Fruit fly (Drosophila melanogaster) whole organism: ENCODE data around the gene tos.

Source experiments
- CG8478 ChIP-seq: fragments of >200 bp; optimal IDR thresholded peaks from 2 replicates; lab custom pipeline; 2018; ENCODE audit warnings: inconsistent platforms
- Dll ChIP-seq: fragments of >200 bp; optimal IDR thresholded peaks from 2 replicates; lab custom pipeline; 2017
- EcR ChIP-seq, 2 experiments: fragments of >200 bp; optimal IDR thresholded peaks; 2 replicates each; lab custom pipeline; 2017; ENCODE audit warnings: missing biosample characterization in 2 of 2, missing genetic modification characterization in 2 of 2, missing genetic modification reagents in 2 of 2
- pan ChIP-seq: fragments of >200 bp; optimal IDR thresholded peaks from 2 replicates; lab custom pipeline; 2017
- psq ChIP-seq: fragments of >200 bp; optimal IDR thresholded peaks from 2 replicates; lab custom pipeline; 2017
- usp ChIP-seq: fragments of >200 bp; optimal IDR thresholded peaks from 2 replicates; lab custom pipeline; 2017; ENCODE audit warnings: missing biosample characterization, missing genetic modification characterization, mixed read lengths

Gene tos

DNA sequence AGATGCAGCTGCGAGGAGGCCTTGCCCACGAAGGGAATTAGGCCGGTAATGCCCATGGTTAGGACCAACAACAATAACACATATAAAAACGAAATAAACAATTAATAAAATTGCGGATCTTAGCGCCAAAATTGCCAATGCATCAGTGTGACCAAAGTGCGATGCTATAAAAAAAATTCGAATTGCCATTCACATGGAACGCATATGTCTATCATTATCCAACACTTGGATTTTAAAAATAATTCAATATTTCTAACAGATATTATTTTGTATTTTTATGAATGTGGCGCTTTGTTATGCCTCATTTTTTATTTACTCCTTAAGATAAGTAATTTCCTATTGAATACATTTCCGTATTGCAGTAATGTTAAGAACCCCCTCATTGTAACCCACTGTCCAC is at the start of gene tos:
Gene tos (minus strand): TSS at position 173 of the 400 bp plus-strand sequence.
- TF ChIP-seq usp (GFP tag; lab: Kevin White, UChicago) (no peak), EcR (GFP tag; optimal IDR thresholded peaks at IDR 0.05; lab: Kevin White, UChicago) (no peak), pan (lab: Kevin White, UChicago) (no peak), Dll (no peak), CG8478 (no peak), psq (no peak)

DNA sequence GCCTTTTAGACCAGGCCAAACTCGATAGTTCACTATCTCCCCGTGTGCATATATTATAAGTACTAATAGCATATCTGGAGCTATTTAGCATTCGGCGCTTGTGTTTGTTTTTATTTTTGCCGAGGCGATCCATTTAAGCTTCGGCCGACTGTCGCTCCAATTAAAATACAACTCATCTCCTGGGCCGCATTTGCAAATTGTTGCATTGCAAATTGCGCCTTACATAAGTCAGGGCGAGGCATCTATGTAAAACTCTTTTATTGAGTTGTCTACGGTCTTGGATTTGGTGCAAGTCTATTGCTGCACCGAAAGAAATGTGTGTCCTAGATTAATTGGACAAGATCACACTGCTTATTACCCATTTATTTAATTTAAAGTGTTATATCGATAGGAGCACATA is 46.1 kb upstream of the tos start:
- TF ChIP-seq Dll = no peak

DNA sequence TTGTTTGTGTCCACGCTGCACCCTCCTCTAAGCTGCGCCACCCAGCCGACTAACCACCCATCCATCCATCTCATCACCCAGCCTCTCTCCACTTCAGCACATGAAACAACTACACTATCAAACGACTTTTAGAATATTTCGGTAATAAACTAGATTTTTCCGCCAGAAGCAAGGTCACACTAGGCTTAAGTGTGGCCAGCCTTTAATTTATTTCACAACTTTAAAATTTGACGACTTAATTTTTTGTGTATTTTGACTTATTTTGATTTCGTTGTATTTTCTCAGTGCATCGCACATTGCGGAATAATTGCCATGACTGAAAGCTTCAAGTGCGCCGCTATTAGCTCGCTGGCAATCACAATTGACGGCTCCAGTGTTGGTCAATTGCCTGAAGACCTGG is 43.0 kb upstream of the tos start:
- TF ChIP-seq Dll (no peak), EcR (GFP tag; optimal IDR thresholded peaks at IDR 0.05; lab: Kevin White, UChicago) (no peak)

DNA sequence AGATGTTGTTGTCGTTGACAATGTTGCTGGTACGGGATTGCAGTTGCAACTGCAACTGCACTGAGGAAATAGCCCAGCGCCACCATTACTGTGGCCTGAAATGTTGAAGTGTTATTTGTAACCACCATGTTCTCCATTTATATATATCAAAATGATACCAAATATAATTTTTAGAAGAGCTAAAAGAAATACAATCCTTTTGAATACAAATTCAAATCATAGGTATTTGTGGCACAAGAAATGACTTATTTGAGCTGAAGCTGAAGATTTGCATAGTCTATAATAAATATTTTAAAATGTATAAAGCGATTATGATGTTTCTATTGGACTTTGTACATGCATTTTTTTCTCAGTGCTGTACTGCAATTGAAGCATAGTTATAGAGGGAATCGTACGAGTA is 37.7 kb upstream of the tos start:
- TF ChIP-seq pan (lab: Kevin White, UChicago) (no peak), CG8478 (no peak), psq (no peak), EcR (GFP tag; optimal IDR thresholded peaks at IDR 0.05; lab: Kevin White, UChicago) (no peak), usp (GFP tag; lab: Kevin White, UChicago) (no peak), Dll (no peak)

DNA sequence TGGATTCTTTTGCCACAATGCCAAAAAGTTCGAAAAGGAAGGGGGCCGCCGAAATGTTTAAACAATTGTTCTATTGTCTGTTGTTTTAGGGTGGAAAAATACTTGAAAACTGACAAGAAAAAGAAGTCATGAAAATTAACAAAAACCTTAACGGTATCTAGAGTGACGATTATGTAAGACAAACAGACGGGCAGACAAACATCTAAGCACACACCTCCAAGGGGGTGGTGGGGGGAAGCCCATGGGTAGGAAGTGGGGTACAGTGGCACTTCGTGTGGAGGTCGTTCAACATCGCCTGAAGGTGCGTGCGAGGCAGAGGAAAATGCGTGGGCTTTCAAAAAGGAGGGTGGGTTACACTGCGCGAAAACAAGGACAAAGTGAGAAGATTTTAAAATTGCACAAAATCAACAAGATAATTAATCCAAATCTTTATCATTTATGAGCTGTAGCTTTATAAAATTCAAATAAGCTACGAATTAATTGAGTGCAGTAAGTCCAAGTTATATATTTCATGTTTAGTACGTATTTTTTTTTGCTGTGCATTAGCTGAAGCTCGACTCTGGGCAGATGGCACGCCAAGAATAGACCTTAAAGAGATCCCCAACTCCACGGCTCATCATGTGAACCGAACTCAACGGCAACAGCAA is 35.6 kb upstream of the tos start:
- no peak for TF ChIP-seq CG8478
- no peak for TF ChIP-seq psq
- TF ChIP-seq pan (lab: Kevin White, UChicago) = no peak
- TF ChIP-seq usp (GFP tag; lab: Kevin White, UChicago) = no peak
- TF ChIP-seq EcR (GFP tag; optimal IDR thresholded peaks at IDR 0.05; lab: Kevin White, UChicago) = no peak
- no peak for TF ChIP-seq Dll

DNA sequence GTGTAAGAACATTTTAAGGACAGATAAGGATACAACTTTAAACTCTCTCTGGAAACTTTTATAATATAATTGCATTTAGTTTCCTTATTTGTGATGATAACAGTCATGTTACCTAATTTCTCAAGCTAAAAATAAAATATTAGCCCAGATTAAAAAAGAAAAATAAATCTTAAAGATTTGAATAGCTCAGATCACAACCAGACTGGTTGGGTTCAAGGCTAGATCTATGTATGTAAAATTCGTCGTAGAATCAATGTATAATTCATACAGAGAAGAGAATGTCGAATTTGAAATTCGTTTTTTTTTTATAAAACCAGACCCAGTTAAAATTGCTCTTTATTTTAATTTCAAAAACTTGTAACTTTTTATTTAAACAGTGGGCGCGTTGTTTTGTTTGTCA is 32.2 kb upstream of the tos start:
- TF ChIP-seq pan (lab: Kevin White, UChicago) (no peak), psq (no peak), EcR (GFP tag; optimal IDR thresholded peaks at IDR 0.05; lab: Kevin White, UChicago) (no peak), CG8478 (no peak)

DNA sequence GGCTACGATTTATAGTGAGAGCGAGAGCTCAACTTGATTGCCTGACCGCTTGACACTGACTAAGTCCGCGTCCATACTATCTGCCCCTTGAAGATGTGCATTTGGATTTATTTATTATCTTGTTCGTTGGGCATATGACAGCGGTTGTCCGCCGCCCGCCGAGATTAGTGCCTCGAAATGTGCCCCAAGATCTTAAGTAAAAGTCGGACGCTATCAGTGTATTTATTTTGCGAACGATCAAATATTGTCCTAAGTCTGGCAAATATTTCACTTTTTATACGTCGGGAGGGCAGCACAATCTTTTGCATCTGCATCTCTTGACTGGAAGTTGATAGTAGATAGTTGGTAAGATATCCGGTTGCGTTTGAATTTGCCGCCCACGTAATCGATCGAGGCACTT is 31.8 kb upstream of the tos start, which contains the start of gene Irk3:
Gene Irk3 (minus strand): TSS at position 63 of the 400 bp plus-strand sequence.
- TF ChIP-seq psq (no peak), pan (lab: Kevin White, UChicago) (no peak), Dll (no peak), usp (GFP tag; lab: Kevin White, UChicago) (no peak), CG8478 (no peak), EcR (GFP tag; optimal IDR thresholded peaks at IDR 0.05; lab: Kevin White, UChicago) (no peak)

DNA sequence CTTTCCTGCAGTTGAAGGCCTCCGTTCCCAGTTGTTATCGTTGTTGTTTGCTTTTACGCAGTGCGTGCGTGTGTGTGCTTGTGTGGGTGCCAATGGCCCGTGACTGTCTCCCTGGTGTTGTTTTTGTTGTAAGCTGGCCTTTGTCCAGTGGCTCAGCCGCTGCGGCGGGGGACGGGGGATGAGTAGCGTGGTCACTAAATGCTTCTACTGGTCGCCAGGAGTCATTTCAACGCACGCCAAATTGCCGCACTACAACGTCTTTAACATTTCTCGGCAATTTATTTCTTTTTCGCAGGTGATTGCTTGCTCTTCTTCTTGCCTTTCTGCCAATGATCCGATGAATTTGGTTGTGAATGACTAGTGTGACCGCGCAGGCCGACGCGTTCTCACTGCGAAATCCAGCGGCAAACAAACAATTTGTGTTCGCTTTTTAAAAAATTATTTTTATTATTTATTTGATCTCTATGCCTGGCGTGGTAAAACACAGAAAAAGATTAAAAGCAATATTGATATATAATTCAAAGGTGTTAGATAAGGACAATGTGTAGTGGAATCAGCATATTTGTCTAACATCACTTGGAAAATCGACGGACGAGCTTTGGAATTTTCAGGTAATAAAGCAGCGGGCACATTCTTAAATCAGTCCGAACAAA is 26.5 kb upstream of the tos start, which contains the start of the genes Faf2 and Grip71:
Gene Faf2 (minus strand): TSS at position 450 of the 653 bp plus-strand sequence.
Gene Grip71 (plus strand): TSS at position 608 of the 653 bp plus-strand sequence.
- no peak for TF ChIP-seq CG8478
- no peak for TF ChIP-seq usp (GFP tag; lab: Kevin White, UChicago)
- no peak for TF ChIP-seq EcR (GFP tag; optimal IDR thresholded peaks at IDR 0.05; lab: Kevin White, UChicago)

DNA sequence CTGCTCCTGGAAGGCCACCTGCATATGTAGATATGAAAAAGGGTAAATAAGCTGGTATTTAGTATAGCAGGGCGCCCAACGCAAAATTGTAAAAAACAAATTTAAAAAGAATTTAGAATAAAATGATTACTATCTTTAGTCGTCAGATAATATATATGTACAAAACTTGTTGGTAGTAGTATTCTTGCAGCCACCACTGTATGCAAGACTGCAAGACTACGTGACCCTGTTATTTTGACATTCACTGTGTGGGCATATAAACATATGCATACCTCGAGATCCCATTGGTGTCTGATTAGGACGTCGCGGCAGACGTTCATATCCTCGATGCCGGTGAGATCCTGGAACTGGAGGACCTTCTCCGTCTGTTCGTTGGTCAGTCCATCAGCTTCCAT is 26.0 kb upstream of the tos start:
- TF ChIP-seq usp (GFP tag; lab: Kevin White, UChicago) (no peak), pan (lab: Kevin White, UChicago) (no peak), Dll (no peak), psq (no peak), EcR (GFP tag; optimal IDR thresholded peaks at IDR 0.05; lab: Kevin White, UChicago) (no peak), CG8478 (no peak)

DNA sequence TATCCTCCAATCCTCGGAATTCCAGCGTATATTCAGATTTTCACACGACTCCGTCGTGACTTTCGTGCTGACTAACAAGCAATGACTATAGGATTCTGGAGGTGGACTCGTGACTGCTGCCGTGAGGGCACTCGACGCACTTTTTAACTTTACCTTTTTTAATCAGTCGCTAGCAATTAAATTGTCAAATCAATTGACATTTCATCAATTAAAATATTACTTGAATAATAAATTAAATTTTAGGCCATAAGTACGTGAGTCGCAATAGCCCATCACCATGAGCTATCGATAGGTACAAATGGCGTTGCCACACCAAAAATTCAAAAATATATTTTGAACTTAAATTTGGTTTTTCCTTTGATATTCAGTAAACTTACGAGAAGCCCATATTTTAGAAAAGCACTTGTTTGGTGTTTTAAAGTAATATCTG is 23.8 kb upstream of the tos start, which contains the start of gene Jwa:
Gene Jwa (minus strand): TSS at position 87 of the 430 bp plus-strand sequence.
- TF ChIP-seq psq (no peak), pan (lab: Kevin White, UChicago) (no peak), usp (GFP tag; lab: Kevin White, UChicago) (no peak), Dll (no peak), CG8478 (no peak), EcR (GFP tag; optimal IDR thresholded peaks at IDR 0.05; lab: Kevin White, UChicago) (no peak)

DNA sequence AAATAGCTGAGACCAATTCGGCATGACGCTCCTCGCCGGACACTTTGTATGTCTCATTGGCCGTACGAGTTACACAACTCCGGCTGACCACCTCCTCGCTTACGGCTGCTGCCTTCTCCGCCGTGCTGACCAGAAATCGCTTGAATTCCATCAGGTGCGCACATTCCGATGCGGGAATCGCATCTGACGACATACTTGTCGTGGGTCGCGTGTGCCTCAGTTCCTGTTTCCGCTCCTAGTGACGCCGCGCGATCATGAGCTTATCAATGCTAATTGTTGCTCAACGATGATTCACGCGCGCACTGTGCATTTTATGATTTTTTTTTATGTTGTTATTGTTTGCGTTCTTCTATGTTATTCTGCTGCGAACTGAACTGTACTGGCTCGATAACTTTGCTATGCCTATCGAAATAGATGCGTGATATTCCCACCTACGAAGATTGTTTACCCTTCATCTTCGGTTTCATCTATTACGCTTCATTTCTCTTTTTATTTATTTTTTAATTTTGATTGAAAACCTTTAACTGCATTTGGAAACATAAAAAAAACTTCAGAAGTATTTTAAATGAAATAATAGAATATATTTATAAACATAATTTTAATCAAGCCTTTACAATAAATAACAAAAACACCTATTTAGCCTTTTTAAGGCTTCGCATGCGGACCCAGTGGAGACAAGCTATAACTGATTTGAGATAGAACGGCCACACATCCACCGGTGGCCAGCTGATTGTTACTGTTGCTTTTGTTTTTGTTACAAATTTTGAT is 21.0 kb upstream of the tos start, which contains the start of the genes CG10376 and CG10343:
Gene CG10376 (minus strand): TSS at position 385 of the 768 bp plus-strand sequence.
Gene CG10343 (plus strand): TSS at position 753 of the 768 bp plus-strand sequence.
- TF ChIP-seq Dll = no peak

DNA sequence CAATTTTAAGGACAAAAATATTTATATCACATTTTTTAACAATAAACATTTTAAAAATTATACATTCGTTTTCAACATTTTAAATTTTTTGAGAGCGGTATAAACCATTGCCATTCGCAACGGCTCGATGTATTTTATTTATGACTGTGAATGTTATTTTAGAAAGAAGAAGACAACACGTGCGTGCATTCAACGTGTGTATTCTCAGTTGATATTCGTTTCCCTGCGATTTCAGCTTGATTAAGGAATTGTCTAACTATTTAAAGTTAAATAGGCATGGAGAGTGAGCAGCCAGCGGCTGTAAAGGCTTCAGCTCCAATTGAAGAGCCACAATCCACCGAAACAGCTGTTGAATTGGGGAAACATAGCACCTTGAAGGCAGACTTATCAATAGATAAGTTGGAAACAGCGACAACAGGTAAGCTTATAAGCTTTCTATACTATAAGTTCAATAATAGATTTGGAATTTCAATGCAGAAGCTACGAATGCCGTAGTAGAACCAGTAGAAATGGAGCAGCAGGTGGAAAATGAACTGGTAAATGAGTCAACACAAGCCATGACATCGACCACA is 16.8 kb upstream of the tos start, which contains the start of gene CG10341:
Gene CG10341 (plus strand): TSS at position 156 of the 572 bp plus-strand sequence.
- TF ChIP-seq usp (GFP tag; lab: Kevin White, UChicago) = no peak

DNA sequence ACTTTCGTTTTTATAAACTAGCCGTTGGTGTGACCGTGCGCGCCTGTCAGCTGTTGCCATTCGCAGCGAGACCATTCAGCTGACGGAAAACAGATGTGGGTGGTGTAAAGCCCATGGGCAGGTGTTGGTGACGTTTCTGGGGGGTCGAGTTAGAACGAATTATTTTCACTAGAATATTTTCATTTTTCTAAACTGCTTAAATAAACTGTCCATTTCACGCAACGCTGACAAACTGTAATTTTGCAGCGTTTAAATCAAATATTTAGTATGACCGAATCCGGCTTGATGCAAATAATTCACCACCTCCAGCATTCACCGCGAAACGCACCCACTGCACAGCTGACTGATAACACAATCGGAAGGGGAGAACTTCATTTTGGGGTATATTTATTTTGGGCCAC is 13.5 kb upstream of the tos start, which contains the start of the genes CG10383 and CG10338:
Gene CG10383 (minus strand): TSS at position 199 of the 401 bp plus-strand sequence.
Gene CG10338 (plus strand): TSS at position 261 of the 401 bp plus-strand sequence.
- TF ChIP-seq Dll = no peak
- TF ChIP-seq CG8478 = no peak
- no peak for TF ChIP-seq psq
- TF ChIP-seq EcR (GFP tag; optimal IDR thresholded peaks at IDR 0.05; lab: Kevin White, UChicago) = no peak
- no peak for TF ChIP-seq pan (lab: Kevin White, UChicago)
- no peak for TF ChIP-seq usp (GFP tag; lab: Kevin White, UChicago)
